Fruit fly (Drosophila melanogaster): ENCODE measurements around the gene dpr17.
A peak's percentile ranks its signal among the peaks of the same experiment; 100 is the strongest.

The dpr17 gene

dm6 chr3R:12078961-12079360 is 15.7 kb upstream of the dpr17 start (continued):
- no peak for TF ChIP-seq Ets97D (GFP tag; optimal IDR thresholded peaks at IDR 0.05)
- TF ChIP-seq Sry-β (GFP tag; optimal IDR thresholded peaks at IDR 0.05) = no peak
- TF ChIP-seq rib (GFP tag; IDR thresholded peaks at IDR 0.05) = no peak; the same call in 1 of the 2 replicates
- TF ChIP-seq CG12769 (tag; optimal IDR thresholded peaks at IDR 0.05) = no peak
- peak; percentile 91 for TF ChIP-seq row (GFP tag; IDR thresholded peaks at IDR 0.05)
- no peak for TF ChIP-seq cad (GFP tag; optimal IDR thresholded peaks at IDR 0.05)
- peak; percentile 83 for TF ChIP-seq Dbx (GFP tag; IDR thresholded peaks at IDR 0.05)
- TF ChIP-seq run (tag; optimal IDR thresholded peaks at IDR 0.05) = peak; percentile 54
- peak; percentile 55 for TF ChIP-seq ewg (GFP tag; optimal IDR thresholded peaks at IDR 0.05)
- peak; percentile 61 for TF ChIP-seq CG2120 (GFP tag; optimal IDR thresholded peaks at IDR 0.05)
- TF ChIP-seq ken (GFP tag; IDR thresholded peaks at IDR 0.05) = peak; percentile 72; the same call in 2 of the 3 replicates
- TF ChIP-seq btn (GFP tag; optimal IDR thresholded peaks at IDR 0.05) = no peak
- no peak for TF ChIP-seq CG4820 (GFP tag; optimal IDR thresholded peaks at IDR 0.05)
- TF ChIP-seq Rfx (GFP tag; IDR thresholded peaks at IDR 0.05) = peak; percentile 83
- peak; percentile 66 for TF ChIP-seq CG6765 (GFP tag; optimal IDR thresholded peaks at IDR 0.05)
- peak; percentile 68 for TF ChIP-seq CG1024 (GFP tag; IDR thresholded peaks at IDR 0.05)
- TF ChIP-seq gsb (GFP tag; IDR thresholded peaks at IDR 0.05) = peak; percentile 57
- TF ChIP-seq HmgD (GFP tag; optimal IDR thresholded peaks at IDR 0.05) = no peak
- no peak for TF ChIP-seq Atf3 (GFP tag; optimal IDR thresholded peaks at IDR 0.05)
- TF ChIP-seq eve (GFP tag; optimal IDR thresholded peaks at IDR 0.05) = no peak
- TF ChIP-seq CG13894 (tag; optimal IDR thresholded peaks at IDR 0.05) = peak; percentile 82
- TF ChIP-seq twi (tag; optimal IDR thresholded peaks at IDR 0.05) = no peak
- TF ChIP-seq CG34422 (GFP tag; IDR thresholded peaks at IDR 0.05) = peak; percentile 73
- no peak for TF ChIP-seq Elba2 (GFP tag; optimal IDR thresholded peaks at IDR 0.05)
- TF ChIP-seq CG2712 (tag; optimal IDR thresholded peaks at IDR 0.05) = no peak
- TF ChIP-seq inv (GFP tag; IDR thresholded peaks at IDR 0.05; ENCODE audit: partially characterized antibody) = no peak
- peak; percentile 48 for TF ChIP-seq slou (GFP tag; optimal IDR thresholded peaks at IDR 0.05)
- TF ChIP-seq pho (GFP tag; optimal IDR thresholded peaks at IDR 0.05) = no peak
- peak; percentile 57; the same call in 1 of the 2 replicates for TF ChIP-seq al (GFP tag; IDR thresholded peaks at IDR 0.05)
- peak; percentile 77; the same call in 2 of the 3 replicates for TF ChIP-seq CG11456 (GFP tag; IDR thresholded peaks at IDR 0.05)
- peak; percentile 68 for TF ChIP-seq wdn (GFP tag; IDR thresholded peaks at IDR 0.05)
- peak; percentile 60 for TF ChIP-seq CG4730 (GFP tag; IDR thresholded peaks at IDR 0.05)
- peak; percentile 81 for TF ChIP-seq CG11085 (GFP tag; IDR thresholded peaks at IDR 0.05)
- no peak for TF ChIP-seq Fer1 (GFP tag; optimal IDR thresholded peaks at IDR 0.05)
- TF ChIP-seq nerfin-1 (tag; optimal IDR thresholded peaks at IDR 0.05) = no peak
- no peak for TF ChIP-seq bsh (GFP tag; optimal IDR thresholded peaks at IDR 0.05)
- peak; percentile 64 for TF ChIP-seq ssp (GFP tag; IDR thresholded peaks at IDR 0.05)
- TF ChIP-seq slbo (GFP tag; IDR thresholded peaks at IDR 0.05) = peak; percentile 89
- no peak for TF ChIP-seq CG4617 (GFP tag; optimal IDR thresholded peaks at IDR 0.05; ENCODE audit: borderline replicate concordance)
- TF ChIP-seq Pdp1 (GFP tag; optimal IDR thresholded peaks at IDR 0.05) = no peak
- peak; percentile 72 for TF ChIP-seq tap (tag; optimal IDR thresholded peaks at IDR 0.05)
- no peak for TF ChIP-seq Ssrp (tag; optimal IDR thresholded peaks at IDR 0.05)
- TF ChIP-seq CG13123 (GFP tag; optimal IDR thresholded peaks at IDR 0.05) = no peak
- no peak for TF ChIP-seq Gsc (GFP tag; IDR thresholded peaks at IDR 0.05)
- TF ChIP-seq bcd (GFP tag; optimal IDR thresholded peaks at IDR 0.05) = peak; percentile 63
- TF ChIP-seq CG1233 (GFP tag; optimal IDR thresholded peaks at IDR 0.05) = peak; percentile 64
- TF ChIP-seq CG34376 (GFP tag; optimal IDR thresholded peaks at IDR 0.05) = peak; percentile 23
- TF ChIP-seq chm (GFP tag; IDR thresholded peaks at IDR 0.05) = peak; percentile 36; the same call in 1 of the 2 replicates
- TF ChIP-seq ind (GFP tag; optimal IDR thresholded peaks at IDR 0.05) = peak; percentile 72
- TF ChIP-seq CG12659 (GFP tag; optimal IDR thresholded peaks at IDR 0.05) = peak; percentile 77
- peak; percentile 80 for TF ChIP-seq Awh (GFP tag; IDR thresholded peaks at IDR 0.05)
- TF ChIP-seq unpg (GFP tag; optimal IDR thresholded peaks at IDR 0.05) = no peak

Data from whole organism, embryonic.